Worm (Caenorhabditis elegans): ENCODE measurements around the gene Y39A3CL.7.

Y39A3CL.7 gene

DNA sequence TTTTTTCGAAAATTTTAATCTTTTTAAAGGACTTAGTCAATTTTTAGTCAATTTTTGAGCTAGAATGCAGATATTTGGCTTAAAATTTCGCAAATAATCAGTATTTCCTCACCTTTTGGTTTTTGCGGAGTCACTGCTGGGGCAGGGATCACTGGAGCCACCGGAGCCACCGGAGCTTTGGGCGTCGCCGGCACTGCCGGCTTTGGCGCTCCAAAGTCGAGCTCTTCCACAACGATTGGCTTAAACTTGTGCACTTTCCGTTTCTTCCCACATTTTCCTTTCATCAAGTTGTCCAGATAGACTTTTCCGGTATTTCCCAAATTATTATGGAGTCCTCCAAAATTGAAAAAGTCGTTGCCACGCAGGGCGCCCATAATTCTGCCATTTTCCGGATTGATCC is 10.4 kb upstream of the Y39A3CL.7 start:
- no peak for TF ChIP-seq W03F9.2 (tag; optimal IDR thresholded peaks at IDR 0.05)
- no peak for TF ChIP-seq dao-5 (tag; optimal IDR thresholded peaks at IDR 0.05)
- TF ChIP-seq him-1 (tag; optimal IDR thresholded peaks at IDR 0.05): no peak

ce11 chrIII:1818001-1818655 is 6.6 kb upstream of the Y39A3CL.7 start, which contains the start of gene clp-4:
TSS of gene clp-4 (minus strand) at chrIII:1818323.
- no peak for TF ChIP-seq W03F9.2 (tag; optimal IDR thresholded peaks at IDR 0.05)
- TF ChIP-seq dao-5 (tag; optimal IDR thresholded peaks at IDR 0.05): no peak
- no peak for TF ChIP-seq him-1 (tag; optimal IDR thresholded peaks at IDR 0.05)

DNA sequence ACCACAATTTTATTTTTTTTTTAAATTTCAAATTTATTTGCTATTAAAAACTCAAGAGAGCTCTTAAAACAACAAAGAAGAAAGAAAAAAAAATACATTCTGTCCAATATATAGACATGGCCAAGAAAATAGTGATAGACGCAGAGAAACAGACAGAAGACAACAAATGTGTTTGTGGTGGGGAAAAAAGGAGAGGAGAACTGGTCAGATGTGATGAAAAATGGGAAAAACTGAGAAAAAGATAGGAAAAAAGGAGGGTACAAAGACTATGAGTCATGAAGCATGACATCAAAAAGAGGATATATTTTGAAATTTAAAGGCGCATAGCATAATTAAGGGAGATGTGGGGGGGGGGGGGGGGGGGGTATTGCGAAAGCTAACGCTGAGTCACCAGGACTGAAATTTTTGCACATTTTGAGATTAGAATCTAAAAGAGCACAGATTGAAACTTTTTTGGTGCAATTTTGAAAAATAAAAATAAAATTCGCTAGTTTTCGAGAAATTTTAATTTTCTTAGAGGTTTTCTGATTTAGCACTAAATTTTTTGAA is 5.6 kb upstream of the Y39A3CL.7 start:
- TF ChIP-seq W03F9.2 (tag; optimal IDR thresholded peaks at IDR 0.05): peak; percentile 18
- TF ChIP-seq him-1 (tag; optimal IDR thresholded peaks at IDR 0.05): no peak

- TF ChIP-seq him-1 (tag; optimal IDR thresholded peaks at IDR 0.05): no peak
- no peak for TF ChIP-seq dao-5 (tag; optimal IDR thresholded peaks at IDR 0.05)
- TF ChIP-seq W03F9.2 (tag; optimal IDR thresholded peaks at IDR 0.05): no peak
Observed at ce11 chrIII:1831104-1831503, 6.4 kb downstream of the Y39A3CL.7 start.

- TF ChIP-seq W03F9.2 (tag; optimal IDR thresholded peaks at IDR 0.05) (no peak), him-1 (tag; optimal IDR thresholded peaks at IDR 0.05) (no peak), dao-5 (tag; optimal IDR thresholded peaks at IDR 0.05) (no peak)
Observed at ce11 chrIII:1832453-1832852, 7.7 kb downstream of the Y39A3CL.7 start.

DNA sequence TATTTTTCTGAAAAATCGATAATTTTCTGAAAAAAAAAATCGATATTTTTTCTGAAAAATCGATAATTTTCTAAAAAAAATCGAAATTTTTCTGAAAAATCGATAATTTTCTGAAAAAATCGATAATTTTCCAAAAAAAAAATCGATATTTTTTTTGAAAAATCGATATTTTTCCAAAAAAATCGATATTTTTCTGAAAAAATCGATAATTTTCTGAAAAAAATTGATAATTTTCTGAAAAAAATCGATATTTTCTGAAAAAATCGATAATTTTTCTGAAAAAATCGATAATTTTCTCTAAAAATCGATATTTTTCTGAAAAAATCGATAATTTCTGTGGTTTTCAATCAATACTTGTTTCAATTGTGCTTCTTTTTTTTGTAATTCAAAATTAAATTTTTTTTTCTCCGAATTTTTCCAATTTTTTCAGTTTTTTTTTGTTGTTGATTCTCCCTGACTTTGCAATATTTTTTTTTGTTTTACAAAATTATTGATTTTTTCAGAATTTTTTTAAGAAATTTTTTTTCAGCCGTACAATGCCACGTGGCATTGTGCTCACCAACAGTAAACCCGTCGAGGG is 9.4 kb downstream of the Y39A3CL.7 start, which contains the start of gene rexd-1:
rexd-1 (plus strand) TSS at position 530 of the 580 bp plus-strand sequence.
- TF ChIP-seq him-1 (tag; optimal IDR thresholded peaks at IDR 0.05): no peak
- no peak for TF ChIP-seq W03F9.2 (tag; optimal IDR thresholded peaks at IDR 0.05)
- TF ChIP-seq dao-5 (tag; optimal IDR thresholded peaks at IDR 0.05): no peak

DNA sequence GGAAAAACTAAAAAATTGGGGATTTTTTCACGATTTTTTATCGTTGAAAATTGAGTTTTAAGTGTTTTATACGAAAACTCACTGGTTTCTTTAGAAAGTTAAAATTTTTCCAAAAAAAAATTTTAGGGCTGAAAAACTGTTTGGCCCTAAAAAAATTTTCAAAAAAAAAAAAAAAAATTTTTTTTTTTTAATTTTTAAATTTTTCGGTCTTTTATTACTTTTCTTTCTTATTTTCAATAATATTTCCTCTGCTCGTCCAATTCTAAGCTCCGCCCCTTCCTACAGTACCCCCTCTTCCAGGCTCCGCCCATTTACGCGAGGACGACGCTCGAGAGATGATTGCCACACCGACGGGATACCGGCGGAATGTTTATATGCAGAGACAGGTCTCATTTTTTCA is 24.0 kb downstream of the Y39A3CL.7 start, which contains the start of gene pqn-82:
pqn-82 (plus strand) TSS at position 301 of the 400 bp plus-strand sequence.
- no peak for TF ChIP-seq him-1 (tag; optimal IDR thresholded peaks at IDR 0.05)
- no peak for TF ChIP-seq dao-5 (tag; optimal IDR thresholded peaks at IDR 0.05)
- TF ChIP-seq W03F9.2 (tag; optimal IDR thresholded peaks at IDR 0.05): no peak

ce11 chrIII:1852126-1852717 is 27.5 kb downstream of the Y39A3CL.7 start:
- no peak for TF ChIP-seq W03F9.2 (tag; optimal IDR thresholded peaks at IDR 0.05)
- no peak for TF ChIP-seq him-1 (tag; optimal IDR thresholded peaks at IDR 0.05)
- TF ChIP-seq dao-5 (tag; optimal IDR thresholded peaks at IDR 0.05): no peak

- TF ChIP-seq dao-5 (tag; optimal IDR thresholded peaks at IDR 0.05) (no peak), him-1 (tag; optimal IDR thresholded peaks at IDR 0.05) (no peak), W03F9.2 (tag; optimal IDR thresholded peaks at IDR 0.05) (no peak)
Observed at ce11 chrIII:1853944-1854343, 29.2 kb downstream of the Y39A3CL.7 start.

ce11 chrIII:1855092-1855491 is 30.4 kb downstream of the Y39A3CL.7 start, which contains the start of gene hlh-33:
TSS of gene hlh-33 (plus strand) at chrIII:1855392.
- TF ChIP-seq W03F9.2 (tag; optimal IDR thresholded peaks at IDR 0.05): no peak
- TF ChIP-seq him-1 (tag; optimal IDR thresholded peaks at IDR 0.05): no peak
- no peak for TF ChIP-seq dao-5 (tag; optimal IDR thresholded peaks at IDR 0.05)

DNA sequence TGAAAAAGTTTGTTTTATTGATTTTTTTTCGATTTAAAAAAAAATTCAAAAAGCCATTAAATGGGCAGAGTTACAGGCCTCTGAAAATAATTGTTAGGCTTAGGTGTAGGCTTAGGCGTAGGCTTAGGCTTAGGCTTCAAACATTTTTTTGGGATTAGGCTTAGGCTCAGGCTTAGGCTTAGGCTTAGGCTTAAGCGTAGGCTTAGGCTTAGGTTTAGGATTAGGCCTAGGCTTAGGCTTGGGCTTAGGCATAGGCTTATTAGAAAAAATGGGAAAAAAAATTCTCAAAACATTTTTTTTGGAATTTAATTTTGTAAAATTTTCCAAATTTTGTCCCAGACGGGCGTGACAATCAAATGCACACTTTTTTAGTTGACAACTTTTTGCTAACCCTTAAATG is 31.5 kb downstream of the Y39A3CL.7 start:
- TF ChIP-seq dao-5 (tag; optimal IDR thresholded peaks at IDR 0.05) (no peak), W03F9.2 (tag; optimal IDR thresholded peaks at IDR 0.05) (no peak), him-1 (tag; optimal IDR thresholded peaks at IDR 0.05) (no peak)

DNA sequence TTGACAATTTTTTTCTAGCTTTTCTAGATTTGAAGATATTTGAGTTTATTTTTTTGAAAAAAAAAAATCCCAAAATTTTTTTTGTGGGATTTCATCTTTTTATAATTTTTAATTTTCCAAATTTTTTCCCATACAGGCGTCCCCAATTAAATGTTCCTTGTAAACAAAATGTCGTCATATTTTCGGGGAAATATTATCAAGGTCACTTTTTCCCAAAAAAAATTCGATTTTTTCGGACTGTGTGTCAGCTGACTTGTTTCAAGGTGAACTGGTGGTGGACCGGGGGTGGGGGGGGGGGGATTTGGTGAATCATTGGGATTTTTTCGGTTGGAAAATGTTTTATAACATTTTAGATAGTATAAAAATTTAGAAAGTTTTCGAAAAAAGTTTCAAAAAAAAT is 32.0 kb downstream of the Y39A3CL.7 start:
- TF ChIP-seq W03F9.2 (tag; optimal IDR thresholded peaks at IDR 0.05): no peak

DNA sequence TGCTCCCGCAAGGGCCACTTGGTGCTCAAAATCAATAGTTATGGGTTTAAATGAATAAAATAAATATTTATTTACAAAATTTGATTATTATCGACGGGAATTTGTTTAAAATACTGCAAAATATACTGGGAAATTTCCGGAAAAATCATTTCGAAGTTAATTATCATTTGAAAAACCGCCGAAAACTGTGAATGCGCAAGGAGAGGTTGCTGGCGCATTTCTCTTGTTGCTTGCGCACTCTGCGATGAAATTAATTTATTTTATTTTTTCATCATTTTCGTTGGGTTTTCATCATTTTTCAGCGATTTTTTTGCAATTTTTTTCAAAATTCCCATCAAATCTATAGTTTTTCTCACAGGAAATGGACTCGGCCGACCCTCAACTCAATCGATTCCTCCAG is 34.8 kb downstream of the Y39A3CL.7 start, which contains the start of gene ddp-1:
ddp-1 (plus strand) TSS at position 357 of the 400 bp plus-strand sequence.
- TF ChIP-seq dao-5 (tag; optimal IDR thresholded peaks at IDR 0.05): no peak
- TF ChIP-seq W03F9.2 (tag; optimal IDR thresholded peaks at IDR 0.05): peak; percentile 96
- TF ChIP-seq him-1 (tag; optimal IDR thresholded peaks at IDR 0.05): peak; percentile 80

ce11 chrIII:1860129-1860528 is 35.4 kb downstream of the Y39A3CL.7 start, which contains the start of gene ttc-7:
TSS of gene ttc-7 (plus strand) at chrIII:1860429.
- no peak for TF ChIP-seq him-1 (tag; optimal IDR thresholded peaks at IDR 0.05)
- TF ChIP-seq W03F9.2 (tag; optimal IDR thresholded peaks at IDR 0.05): no peak
- TF ChIP-seq dao-5 (tag; optimal IDR thresholded peaks at IDR 0.05): no peak

All from whole organism, L4/young adult.